Fruit fly (Drosophila melanogaster) whole organism, embryonic: Measurements from ENCODE around the gene Csk.

Source experiments
- Atf-2 ChIP-seq: fragments of 200-800 bp; sonication (Bioruptor generic); optimal IDR thresholded peaks from 2 replicates; lab custom pipeline; 2016; ENCODE audit warnings: missing biosample characterization, missing genetic modification characterization
- BEAF-32 ChIP-seq: fragments of 200-800 bp; sonication (Bioruptor generic); optimal IDR thresholded peaks from 3 replicates; lab custom pipeline; 2017; ENCODE audit warnings: missing biosample characterization, missing genetic modification characterization, mild to moderate bottlenecking, moderate library complexity, missing genetic modification reagents
- CG10366 ChIP-seq: fragments of 200-800 bp; sonication (Bioruptor generic); IDR thresholded peaks from 2 replicates; pipeline ENCODE4 v1.3.6; 2022; ENCODE audit warnings: missing biosample characterization, missing genetic modification characterization
- CG10431 ChIP-seq: fragments of 200-800 bp; sonication (Bioruptor generic); optimal IDR thresholded peaks from 3 replicates; lab custom pipeline; 2018; ENCODE audit warnings: missing biosample characterization, mild to moderate bottlenecking, missing genetic modification characterization
- CG11560 ChIP-seq: fragments of 200-800 bp; sonication (Bioruptor generic); IDR thresholded peaks from 3 replicates; pipeline ENCODE4 v1.3.6; 2022; ENCODE audit warnings: missing biosample characterization, missing genetic modification characterization
- CG12942 ChIP-seq: fragments of 200-800 bp; sonication (Bioruptor generic); optimal IDR thresholded peaks from 3 replicates; lab custom pipeline; 2016; ENCODE audit warnings: missing biosample characterization, missing genetic modification characterization
- CG15011 ChIP-seq: fragments of 200-800 bp; sonication (Bioruptor generic); optimal IDR thresholded peaks from 3 replicates; lab custom pipeline; 2018; ENCODE audit warnings: missing biosample characterization, mild to moderate bottlenecking, missing genetic modification characterization
- CG16779 ChIP-seq: fragments of 200-800 bp; sonication (Bioruptor generic); IDR thresholded peaks from 2 replicates; pipeline ENCODE4 v1.3.6; 2022; ENCODE audit warnings: missing biosample characterization, missing genetic modification characterization
- CG1792 ChIP-seq: fragments of 200-800 bp; sonication (Bioruptor generic); optimal IDR thresholded peaks from 2 replicates; lab custom pipeline; 2016; ENCODE audit warnings: missing biosample characterization, missing genetic modification characterization
- CG1832 ChIP-seq: fragments of 200-800 bp; sonication (Bioruptor generic); optimal IDR thresholded peaks from 2 replicates; lab custom pipeline; 2017; ENCODE audit warnings: missing biosample characterization, mild to moderate bottlenecking, missing genetic modification characterization, inconsistent platforms
- CG18764 ChIP-seq: fragments of 200-800 bp; sonication (Bioruptor generic); optimal IDR thresholded peaks from 3 replicates; lab custom pipeline; 2016; ENCODE audit warnings: missing biosample characterization, missing genetic modification characterization
- CG2712 ChIP-seq: fragments of 200-800 bp; optimal IDR thresholded peaks from 3 replicates; lab custom pipeline; 2019; ENCODE audit warnings: missing biosample characterization, mild to moderate bottlenecking, missing genetic modification characterization, moderate library complexity
- CG31224 ChIP-seq: fragments of 200-800 bp; sonication (Bioruptor generic); IDR thresholded peaks from 2 replicates; pipeline ENCODE4 v1.3.6; 2022; ENCODE audit warnings: missing biosample characterization, missing genetic modification characterization
- CG3163 ChIP-seq: fragments of 200-800 bp; sonication (Bioruptor generic); optimal IDR thresholded peaks from 3 replicates; lab custom pipeline; 2016; ENCODE audit warnings: missing biosample characterization, missing genetic modification characterization
- CG34224 ChIP-seq: fragments of 200-800 bp; sonication (Bioruptor generic); IDR thresholded peaks from 3 replicates; pipeline ENCODE4 v1.3.6; 2022; ENCODE audit warnings: missing biosample characterization, missing genetic modification characterization; ENCODE audit not compliant: partially characterized antibody
- CG42726 ChIP-seq: fragments of 200-800 bp; sonication (Bioruptor generic); IDR thresholded peaks from 2 replicates; pipeline ENCODE4 v1.3.6; 2022; ENCODE audit warnings: missing biosample characterization, missing genetic modification characterization; ENCODE audit not compliant: partially characterized antibody
- CG43689 ChIP-seq: fragments of 200-800 bp; sonication (Bioruptor generic); IDR thresholded peaks from 2 replicates; pipeline ENCODE4 v1.3.6; 2022; ENCODE audit warnings: missing biosample characterization, missing genetic modification characterization
- CG6683 ChIP-seq: fragments of 200-800 bp; sonication (Bioruptor generic); optimal IDR thresholded peaks from 2 replicates; lab custom pipeline; 2017; ENCODE audit warnings: missing biosample characterization, mild to moderate bottlenecking, missing genetic modification characterization, missing genetic modification reagents
- CG7357 ChIP-seq: fragments of 200-800 bp; sonication (Bioruptor generic); IDR thresholded peaks from 3 replicates; pipeline ENCODE4 v1.3.6; 2022; ENCODE audit warnings: missing biosample characterization, missing genetic modification characterization
- CG8290 ChIP-seq, 3 experiments: fragments of 200-800 bp; sonication (Bioruptor generic); optimal IDR thresholded peaks; 2 replicates each; lab custom pipeline; 2016 to 2019; ENCODE audit warnings: missing biosample characterization in 3 of 3, missing genetic modification characterization in 3 of 3, mild to moderate bottlenecking in 2 of 3, moderate library complexity in 1 of 3
- CG8359 ChIP-seq: fragments of 200-800 bp; sonication (Bioruptor generic); optimal IDR thresholded peaks from 2 replicates; lab custom pipeline; 2017; ENCODE audit warnings: missing biosample characterization, mild to moderate bottlenecking, missing genetic modification characterization, borderline replicate concordance
- CG8478 ChIP-seq: fragments of >200 bp; optimal IDR thresholded peaks from 2 replicates; lab custom pipeline; 2018
- CG8944 ChIP-seq: fragments of 200-800 bp; sonication (Bioruptor generic); optimal IDR thresholded peaks from 3 replicates; lab custom pipeline; 2016; ENCODE audit warnings: missing biosample characterization, missing genetic modification characterization
- CrebB ChIP-seq: fragments of 200-800 bp; sonication (Bioruptor generic); optimal IDR thresholded peaks from 3 replicates; lab custom pipeline; 2018; ENCODE audit warnings: missing biosample characterization, mild to moderate bottlenecking, missing genetic modification characterization
- Drgx ChIP-seq: fragments of 200-800 bp; sonication (Bioruptor generic); IDR thresholded peaks from 2 replicates; pipeline ENCODE4 v1.3.6; 2022; ENCODE audit warnings: missing biosample characterization, missing genetic modification characterization
- E2f1 ChIP-seq: fragments of 200-800 bp; sonication (Bioruptor generic); IDR thresholded peaks from 2 replicates; pipeline ENCODE4 v1.3.6; 2022; ENCODE audit warnings: missing biosample characterization, missing genetic modification characterization
- Hr39 ChIP-seq: fragments of >200 bp; optimal IDR thresholded peaks from 2 replicates; lab custom pipeline; 2017
- Meics ChIP-seq: fragments of 200-800 bp; sonication (Bioruptor generic); optimal IDR thresholded peaks from 2 replicates; lab custom pipeline; 2017; ENCODE audit warnings: missing biosample characterization, mild to moderate bottlenecking, missing genetic modification characterization
- NFAT ChIP-seq: fragments of 200-800 bp; sonication (Bioruptor generic); IDR thresholded peaks from 2 replicates; pipeline ENCODE4 v1.3.6; 2022; ENCODE audit warnings: missing biosample characterization, missing genetic modification characterization
- Oaz ChIP-seq: fragments of 200-800 bp; sonication (Bioruptor generic); IDR thresholded peaks from 2 replicates; pipeline ENCODE4 v1.3.6; 2022; ENCODE audit warnings: missing biosample characterization, missing genetic modification characterization
- Ptx1 ChIP-seq: fragments of 200-800 bp; sonication (Bioruptor generic); IDR thresholded peaks from 2 replicates; pipeline ENCODE4 v1.3.6; 2022; ENCODE audit warnings: missing biosample characterization, missing genetic modification characterization
- Ravus ChIP-seq: fragments of 200-800 bp; sonication (Bioruptor generic); IDR thresholded peaks from 2 replicates; pipeline ENCODE4 v1.3.6; 2022; ENCODE audit warnings: missing biosample characterization, missing genetic modification characterization
- YL-1 ChIP-seq: fragments of 200-800 bp; sonication (Bioruptor generic); optimal IDR thresholded peaks from 3 replicates; lab custom pipeline; 2017; ENCODE audit warnings: missing biosample characterization, mild to moderate bottlenecking, missing genetic modification characterization
- ato ChIP-seq: fragments of 200-800 bp; sonication (Bioruptor generic); IDR thresholded peaks from 2 replicates; pipeline ENCODE4 v1.3.6; 2022; ENCODE audit warnings: missing biosample characterization, missing genetic modification characterization; ENCODE audit not compliant: partially characterized antibody
- bsh ChIP-seq, 2 experiments: fragments of 200-800 bp; sonication (Bioruptor generic); optimal IDR thresholded peaks; 2 replicates each; lab custom pipeline; 2017 to 2018; ENCODE audit warnings: mild to moderate bottlenecking in 2 of 2, missing biosample characterization in 2 of 2, missing genetic modification characterization in 2 of 2, moderate library complexity in 1 of 2
- btn ChIP-seq: fragments of 200-800 bp; sonication (Bioruptor generic); optimal IDR thresholded peaks from 2 replicates; lab custom pipeline; 2016; ENCODE audit warnings: missing biosample characterization, missing genetic modification characterization
- chm ChIP-seq: fragments of 200-800 bp; sonication (Bioruptor generic); IDR thresholded peaks from 2 replicates; pipeline ENCODE4 v1.3.6; 2022; ENCODE audit warnings: missing biosample characterization, missing genetic modification characterization
- crol ChIP-seq: fragments of 200-800 bp; sonication (Bioruptor generic); IDR thresholded peaks from 2 replicates; pipeline ENCODE4 v1.3.6; 2022; ENCODE audit warnings: missing biosample characterization, missing genetic modification characterization
- dysf ChIP-seq: fragments of 200-800 bp; sonication (Bioruptor generic); IDR thresholded peaks from 3 replicates; pipeline ENCODE4 v1.3.6; 2022; ENCODE audit warnings: missing biosample characterization, missing genetic modification characterization
- en ChIP-seq: fragments of 200-800 bp; sonication (Bioruptor generic); optimal IDR thresholded peaks from 2 replicates; lab custom pipeline; 2016; ENCODE audit warnings: missing biosample characterization, missing genetic modification characterization
- fu2 ChIP-seq: fragments of 200-800 bp; sonication (Bioruptor generic); optimal IDR thresholded peaks from 2 replicates; lab custom pipeline; 2016; ENCODE audit warnings: missing biosample characterization, missing genetic modification characterization
- h ChIP-seq: fragments of >200 bp; optimal IDR thresholded peaks from 2 replicates; lab custom pipeline; 2017
- jing ChIP-seq: fragments of 200-800 bp; sonication (Bioruptor generic); optimal IDR thresholded peaks from 2 replicates; lab custom pipeline; 2018; ENCODE audit warnings: missing biosample characterization, mild to moderate bottlenecking, missing genetic modification characterization
- lmd ChIP-seq: fragments of 200-800 bp; sonication (Bioruptor generic); IDR thresholded peaks from 2 replicates; pipeline ENCODE4 v1.3.6; 2022; ENCODE audit warnings: missing biosample characterization, missing genetic modification characterization
- mam ChIP-seq: fragments of 200-800 bp; sonication (Bioruptor generic); optimal IDR thresholded peaks from 3 replicates; lab custom pipeline; 2016; ENCODE audit warnings: missing biosample characterization, missing genetic modification characterization
- shn ChIP-seq: fragments of 200-800 bp; sonication (Bioruptor generic); optimal IDR thresholded peaks from 3 replicates; lab custom pipeline; 2016; ENCODE audit warnings: missing biosample characterization, missing genetic modification characterization
- sima ChIP-seq: fragments of 200-800 bp; sonication (Bioruptor generic); optimal IDR thresholded peaks from 2 replicates; lab custom pipeline; 2016; ENCODE audit warnings: missing biosample characterization, missing genetic modification characterization
- trem ChIP-seq: fragments of 200-800 bp; optimal IDR thresholded peaks from 3 replicates; lab custom pipeline; 2019; ENCODE audit warnings: missing biosample characterization, mild to moderate bottlenecking, missing genetic modification characterization, moderate library complexity
- ttk ChIP-seq: fragments of 200-800 bp; sonication (Bioruptor generic); IDR thresholded peaks from 2 replicates; pipeline ENCODE4 v2.1.2; 2022; ENCODE audit warnings: missing biosample characterization, missing genetic modification characterization
- tup ChIP-seq: fragments of 200-800 bp; sonication (Bioruptor generic); optimal IDR thresholded peaks from 2 replicates; lab custom pipeline; 2016; ENCODE audit warnings: missing biosample characterization, mild to moderate bottlenecking, missing genetic modification characterization, moderate library complexity
- zen ChIP-seq: fragments of 200-800 bp; sonication (Bioruptor generic); optimal IDR thresholded peaks from 3 replicates; lab custom pipeline; 2018; ENCODE audit warnings: missing biosample characterization, mild to moderate bottlenecking, missing genetic modification characterization, moderate library complexity

Gene Csk

dm6 chr3R:11619709-11620409 is 30.6 kb downstream of the Csk start, which contains the start of the genes Jupiter and CG14710 (continued):
- TF ChIP-seq CG10366 (GFP tag; lab: Robert Waterston, UW) (peak; percentile 57), CG7357 (GFP tag; lab: Robert Waterston, UW) (peak; percentile 46; the same call in 1 of the 3 replicates), Oaz (GFP tag; lab: Robert Waterston, UW) (no peak), CG11560 (tag; lab: Robert Waterston, UW) (no peak), Meics (peak; percentile 43), mam (peak; percentile 89), tup (GFP tag; lab: Kevin White, UChicago) (peak; percentile 18), NFAT (peak; percentile 88), CG10431 (GFP tag; lab: Kevin White, UChicago) (peak; percentile 31), CG12942 (GFP tag; lab: Kevin White, UChicago) (peak; percentile 63), CG18764 (GFP tag; lab: Kevin White, UChicago) (peak; percentile 75), lmd (GFP tag; lab: Robert Waterston, UW) (peak; percentile 63; the same call in 1 of the 2 replicates), ato (GFP tag; lab: Robert Waterston, UW) (no peak), CG31224 (GFP tag; lab: Robert Waterston, UW) (no peak), CG15011 (no peak), h (lab: Kevin White, UChicago) (no peak), CG6683 (GFP tag; lab: Kevin White, UChicago) (no peak), CG1832 (GFP tag; lab: Kevin White, UChicago) (no peak), Atf-2 (GFP tag; lab: Kevin White, UChicago) (peak; percentile 42), dysf (peak; percentile 65), CG3163 (GFP tag; lab: Kevin White, UChicago) (peak; percentile 50), Ptx1 (peak; percentile 82), ttk (GFP tag; lab: Robert Waterston, UW) (peak; percentile 47; the same call in 1 of the 2 replicates), jing (GFP tag; lab: Kevin White, UChicago) (peak; percentile 13), zen (tag; lab: Kevin White, UChicago) (peak; percentile 79), CG16779 (no peak), CrebB (peak; percentile 50), CG8478 (lab: Kevin White, UChicago) (no peak), bsh (GFP tag; optimal IDR thresholded peaks at IDR 0.05; lab: Kevin White, UChicago) (peak; percentile 15 to 51), CG8944 (GFP tag; lab: Kevin White, UChicago) (peak; percentile 86), crol (GFP tag; lab: Robert Waterston, UW) (no peak), CG2712 (peak; percentile 78), YL-1 (GFP tag; lab: Kevin White, UChicago) (peak; percentile 76), Hr39 (lab: Kevin White, UChicago) (no peak), E2f1 (GFP tag; lab: Robert Waterston, UW) (peak; percentile 41; the same call in 1 of the 2 replicates), shn (GFP tag; lab: Kevin White, UChicago) (peak; percentile 83), Drgx (GFP tag; lab: Robert Waterston, UW) (peak; percentile 5; the same call in 1 of the 2 replicates), en (GFP tag; lab: Kevin White, UChicago) (peak; percentile 6), CG43689 (GFP tag; lab: Robert Waterston, UW) (no peak), btn (GFP tag; lab: Kevin White, UChicago) (peak; percentile 29), CG1792 (peak; percentile 62), chm (GFP tag; lab: Robert Waterston, UW) (peak; percentile 68), Ravus (GFP tag; lab: Robert Waterston, UW) (no peak), CG8359 (no peak), sima (GFP tag; lab: Kevin White, UChicago) (no peak), CG8290 (GFP tag; optimal IDR thresholded peaks at IDR 0.05; lab: Kevin White, UChicago) (peak; percentile 68), CG8290 (tag; optimal IDR thresholded peaks at IDR 0.05; lab: Kevin White, UChicago) (peak in 1 of 2 experiments; percentile 70), fu2 (GFP tag; lab: Kevin White, UChicago) (peak; percentile 81), trem (tag; lab: Kevin White, UChicago) (peak; percentile 73), BEAF-32 (GFP tag; lab: Kevin White, UChicago) (peak; percentile 58), CG34224 (peak; percentile 39; the same call in 1 of the 3 replicates), CG42726 (GFP tag; lab: Robert Waterston, UW) (no peak)
